Worm (Caenorhabditis elegans): ENCODE measurements around the gene nlp-60.

nlp-60 gene

DNA sequence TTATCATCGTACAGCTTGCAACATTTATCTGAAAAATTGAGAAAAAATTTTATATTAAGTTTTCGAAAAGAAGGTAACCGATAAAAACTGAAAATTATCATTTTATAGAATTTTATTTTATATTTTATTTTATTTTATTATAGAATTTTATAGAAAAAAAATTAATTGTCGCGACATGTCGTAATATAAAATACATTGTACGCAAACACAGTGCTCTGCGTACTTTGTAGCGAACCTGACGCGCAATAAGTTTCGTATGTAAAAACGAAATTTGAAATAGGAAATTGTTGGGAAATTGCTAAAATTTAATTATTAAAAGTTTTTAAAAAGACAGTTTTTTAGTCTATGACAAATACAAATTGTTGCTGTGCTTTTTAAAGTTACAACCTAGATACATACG is 12.4 kb upstream of the nlp-60 start, which contains the start of the genes hst-1 and ints-6 (continued):
- no peak for TF ChIP-seq snpc-4 (tag; optimal IDR thresholded peaks at IDR 0.05)
- no peak for TF ChIP-seq sox-4 (tag; optimal IDR thresholded peaks at IDR 0.05)
- no peak for TF ChIP-seq nhr-84 (tag; optimal IDR thresholded peaks at IDR 0.05)
- TF ChIP-seq nhr-28 (tag; optimal IDR thresholded peaks at IDR 0.05) = no peak
- peak; percentile 32 for TF ChIP-seq nhr-47 (tag; optimal IDR thresholded peaks at IDR 0.05)
- no peak for TF ChIP-seq lin-14 (GFP tag; optimal IDR thresholded peaks at IDR 0.05)
- peak; percentile 40 to 56 for TF ChIP-seq lsy-2 (tag; optimal IDR thresholded peaks at IDR 0.05)
- TF ChIP-seq C04F5.9 (tag; optimal IDR thresholded peaks at IDR 0.05) = no peak
- TF ChIP-seq Y116A8C.19 (tag; optimal IDR thresholded peaks at IDR 0.05; ENCODE audit: borderline replicate concordance) = no peak

DNA sequence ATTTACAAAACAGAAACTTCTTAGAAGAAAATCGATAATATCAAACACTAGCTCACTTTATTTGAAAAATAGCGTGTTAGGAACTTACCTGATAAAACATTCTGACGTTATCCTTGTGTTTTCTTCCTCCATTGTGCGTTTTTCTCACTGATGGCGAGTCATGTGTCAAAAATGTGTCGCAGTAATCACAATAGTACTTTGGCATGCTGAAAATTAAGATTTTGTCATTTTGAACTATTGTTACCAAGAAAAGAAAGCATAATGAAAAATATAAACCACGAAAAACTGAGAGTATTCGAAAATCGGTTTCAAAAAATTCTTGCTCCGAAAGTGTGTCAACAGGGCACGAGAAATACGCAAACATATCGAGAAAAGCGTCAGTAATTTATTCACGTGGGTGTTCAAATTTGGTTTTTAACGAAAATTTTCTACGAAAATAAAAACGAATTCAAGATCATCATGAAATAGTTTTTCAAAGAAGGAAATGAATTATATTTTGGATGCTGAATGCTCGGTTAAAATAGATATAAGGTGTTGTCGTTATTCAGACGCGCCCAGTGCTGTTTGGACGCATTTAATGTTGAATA is 8.6 kb upstream of the nlp-60 start, which contains the start of gene snrp-3:
TSS of gene snrp-3 (minus strand) at position 206 of the 587 bp plus-strand sequence.
- TF ChIP-seq hlh-4 (tag; optimal IDR thresholded peaks at IDR 0.05) = no peak
- peak; percentile 55 for TF ChIP-seq C04F5.9 (tag; optimal IDR thresholded peaks at IDR 0.05)
- peak; percentile 86 for TF ChIP-seq aly-2 (tag; optimal IDR thresholded peaks at IDR 0.05)
- TF ChIP-seq xbp-1 (tag; optimal IDR thresholded peaks at IDR 0.05) = peak; percentile 85
- peak; percentile 0 for TF ChIP-seq sup-37 (GFP tag; optimal IDR thresholded peaks at IDR 0.05)
- no peak for TF ChIP-seq nhr-28 (tag; optimal IDR thresholded peaks at IDR 0.05)
- TF ChIP-seq hlh-17 (GFP tag; optimal IDR thresholded peaks at IDR 0.05; ENCODE audit: borderline replicate concordance) = no peak
- TF ChIP-seq nhr-77 (tag; optimal IDR thresholded peaks at IDR 0.05) = peak; percentile 69
- TF ChIP-seq egl-13 (tag; optimal IDR thresholded peaks at IDR 0.05) = peak; percentile 32
- no peak for TF ChIP-seq pqm-1 (tag; optimal IDR thresholded peaks at IDR 0.05)
- TF ChIP-seq nhr-90 (tag; optimal IDR thresholded peaks at IDR 0.05; ENCODE audit: poor library complexity) = peak; percentile 79
- peak; percentile 65 for TF ChIP-seq lir-3 (tag; optimal IDR thresholded peaks at IDR 0.05; ENCODE audit: poor library complexity)
- no peak for TF ChIP-seq unc-62 (GFP tag; optimal IDR thresholded peaks at IDR 0.05)
- TF ChIP-seq ceh-8 (GFP tag; optimal IDR thresholded peaks at IDR 0.05) = peak; percentile 75
- peak; percentile 83 for TF ChIP-seq irx-1 (tag; optimal IDR thresholded peaks at IDR 0.05)
- peak; percentile 92 for TF ChIP-seq C16A3.4 (tag; optimal IDR thresholded peaks at IDR 0.05)
- TF ChIP-seq fos-1 (tag; optimal IDR thresholded peaks at IDR 0.05) = peak; percentile 87
- peak; percentile 67 for TF ChIP-seq ama-1 (optimal IDR thresholded peaks at IDR 0.05)
- TF ChIP-seq lin-39 (tag; optimal IDR thresholded peaks at IDR 0.05) = peak; percentile 91
- no peak for TF ChIP-seq ceh-63 (GFP tag; optimal IDR thresholded peaks at IDR 0.05)
- no peak for TF ChIP-seq ces-1 (GFP tag; optimal IDR thresholded peaks at IDR 0.05)
- TF ChIP-seq snu-23 (GFP tag; optimal IDR thresholded peaks at IDR 0.05) = peak; percentile 91
- peak; percentile 86 for TF ChIP-seq tbx-2 (tag; optimal IDR thresholded peaks at IDR 0.05)
- TF ChIP-seq nhr-20 (tag; optimal IDR thresholded peaks at IDR 0.05) = peak; percentile 89
- no peak for TF ChIP-seq unc-30 (tag; optimal IDR thresholded peaks at IDR 0.05)
- peak; percentile 97 for TF ChIP-seq mep-1 (tag; optimal IDR thresholded peaks at IDR 0.05)
- TF ChIP-seq dpl-1 (GFP tag; optimal IDR thresholded peaks at IDR 0.05) = peak; percentile 95 to 98 (median 97)
- TF ChIP-seq jun-1 (tag; optimal IDR thresholded peaks at IDR 0.05) = peak; percentile 61
- peak; percentile 77 for TF ChIP-seq grh-1 (GFP tag; IDR thresholded peaks at IDR 0.05)
- peak; percentile 82 for TF ChIP-seq zag-1 (tag; optimal IDR thresholded peaks at IDR 0.05)
- peak; percentile 80 to 87 (median 81) for TF ChIP-seq ceh-82 (tag; optimal IDR thresholded peaks at IDR 0.05)
- no peak for TF ChIP-seq mef-2 (tag; optimal IDR thresholded peaks at IDR 0.05)
- peak; percentile 44 for TF ChIP-seq pax-3 (tag; optimal IDR thresholded peaks at IDR 0.05)
- TF ChIP-seq hpl-2 (GFP tag; optimal IDR thresholded peaks at IDR 0.05) = peak; percentile 44
- peak; percentile 89 for TF ChIP-seq rnt-1 (tag; optimal IDR thresholded peaks at IDR 0.05)
- TF ChIP-seq skn-1 (tag; optimal IDR thresholded peaks at IDR 0.05) = peak; percentile 80
- TF ChIP-seq C34B4.2 (tag; optimal IDR thresholded peaks at IDR 0.05) = no peak
- no peak for TF ChIP-seq vab-15 (tag; optimal IDR thresholded peaks at IDR 0.05)
- peak; percentile 92 to 94 for TF ChIP-seq lsy-2 (tag; optimal IDR thresholded peaks at IDR 0.05)
- no peak for TF ChIP-seq fkh-4 (tag; optimal IDR thresholded peaks at IDR 0.05; ENCODE audit: borderline replicate concordance)
- TF ChIP-seq sox-4 (tag; optimal IDR thresholded peaks at IDR 0.05) = peak; percentile 50
- TF ChIP-seq F16B12.6 (tag; optimal IDR thresholded peaks at IDR 0.05) = peak; percentile 76
- TF ChIP-seq blmp-1 (tag; optimal IDR thresholded peaks at IDR 0.05) = peak; percentile 68
- peak; percentile 67 for TF ChIP-seq snpc-4 (tag; optimal IDR thresholded peaks at IDR 0.05)
- TF ChIP-seq zip-4 (GFP tag; optimal IDR thresholded peaks at IDR 0.05) = peak; percentile 66
- TF ChIP-seq ztf-11 (tag; optimal IDR thresholded peaks at IDR 0.05) = peak in 1 of 2 experiments; percentile 47
